Worm (Caenorhabditis elegans): ENCODE measurements around the gene mxl-1.
A peak's percentile ranks its signal among the peaks of the same experiment; 100 is the strongest.

The mxl-1 gene

DNA sequence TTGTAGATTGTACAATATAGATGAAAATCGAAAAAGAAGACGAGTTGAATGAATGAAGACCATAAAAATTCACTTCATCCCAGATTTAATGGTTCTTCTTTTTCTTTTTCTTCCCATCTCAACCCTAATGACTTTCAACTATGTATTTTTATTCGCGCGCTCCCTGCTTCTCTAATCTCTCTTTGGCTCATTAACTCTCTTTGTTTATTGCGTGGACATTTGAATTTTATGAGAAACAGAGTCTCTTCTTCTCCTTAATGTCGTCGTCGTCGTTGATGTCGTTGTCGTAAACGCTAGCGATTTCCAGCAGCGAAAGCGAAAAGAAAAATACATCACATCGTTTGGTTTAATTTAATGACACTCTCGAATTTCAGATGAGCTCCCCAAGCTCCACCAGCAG is 30.1 kb upstream of the mxl-1 start:
- TF ChIP-seq ceh-83 (GFP tag; optimal IDR thresholded peaks at IDR 0.05) (no peak), unc-120 (tag; optimal IDR thresholded peaks at IDR 0.05; ENCODE audit: poor library complexity, severe bottlenecking) (no peak), blmp-1 (tag; optimal IDR thresholded peaks at IDR 0.05) (no peak), nhr-12 (tag; optimal IDR thresholded peaks at IDR 0.05) (no peak), ceh-39 (tag; optimal IDR thresholded peaks at IDR 0.05) (no peak), nhr-2 (tag; optimal IDR thresholded peaks at IDR 0.05) (no peak), elt-3 (tag; optimal IDR thresholded peaks at IDR 0.05) (no peak), zip-8 (tag; optimal IDR thresholded peaks at IDR 0.05) (no peak), elt-1 (tag; optimal IDR thresholded peaks at IDR 0.05; ENCODE audit: borderline replicate concordance, insufficient read depth) (no peak), sptf-1 (tag; optimal IDR thresholded peaks at IDR 0.05) (no peak), lin-13 (tag; optimal IDR thresholded peaks at IDR 0.05) (no peak), unc-62 (GFP tag; optimal IDR thresholded peaks at IDR 0.05) (no peak), mep-1 (tag; optimal IDR thresholded peaks at IDR 0.05) (no peak), sem-2 (GFP tag; optimal IDR thresholded peaks at IDR 0.05) (no peak)

DNA sequence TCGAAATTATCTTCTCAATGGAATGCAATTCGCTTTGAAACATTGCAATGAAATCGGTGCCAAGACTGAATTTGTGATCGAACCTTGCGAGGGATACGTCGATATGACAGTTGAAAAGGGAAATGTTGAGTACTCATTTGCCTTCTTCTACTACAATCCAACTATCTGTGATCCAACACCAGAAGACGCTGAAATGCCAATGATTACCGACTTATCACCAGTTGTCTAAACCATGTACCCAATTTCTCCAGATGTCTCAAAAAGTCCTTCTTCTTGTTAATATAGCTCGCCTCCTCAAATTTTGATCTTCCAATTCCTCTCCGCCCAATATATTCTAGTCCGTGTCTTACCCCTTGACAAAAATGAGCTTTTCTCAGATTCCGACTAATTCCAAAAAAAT is 28.5 kb upstream of the mxl-1 start:
- TF ChIP-seq lsy-2 (tag; optimal IDR thresholded peaks at IDR 0.05) (no peak), cnd-1 (tag; optimal IDR thresholded peaks at IDR 0.05) (no peak), tbx-8 (GFP tag; optimal IDR thresholded peaks at IDR 0.05) (no peak), ztf-11 (tag; optimal IDR thresholded peaks at IDR 0.05) (no peak), unc-120 (tag; optimal IDR thresholded peaks at IDR 0.05; ENCODE audit: poor library complexity, severe bottlenecking) (no peak), unc-39 (tag; optimal IDR thresholded peaks at IDR 0.05) (no peak), hlh-1 (tag; optimal IDR thresholded peaks at IDR 0.05) (no peak), sptf-1 (tag; optimal IDR thresholded peaks at IDR 0.05) (no peak), nhr-12 (tag; optimal IDR thresholded peaks at IDR 0.05) (no peak), lin-13 (tag; optimal IDR thresholded peaks at IDR 0.05) (no peak)

DNA sequence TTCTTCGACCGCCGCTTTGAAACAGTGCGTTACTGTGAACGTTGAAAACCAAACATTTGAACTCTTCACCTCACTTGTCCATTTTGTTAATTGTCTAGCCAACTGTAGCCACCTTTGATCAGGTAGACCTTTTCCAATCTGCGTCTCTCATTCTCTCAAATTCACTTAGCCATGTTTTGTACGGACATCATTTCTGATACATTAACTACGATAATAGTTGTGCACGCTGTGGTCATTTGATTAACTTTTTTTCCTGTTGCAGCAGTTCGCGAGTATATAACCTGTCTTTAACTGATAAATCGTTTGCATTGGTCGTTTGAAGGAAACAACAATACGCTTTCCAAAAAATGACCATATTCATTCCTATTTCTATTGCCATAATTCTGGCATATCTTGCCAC is 27.2 kb upstream of the mxl-1 start, which contains the start of gene cyp-29A2:
Gene cyp-29A2, plus strand, starts transcription at position 190 of the 400 bp plus-strand sequence.
- TF ChIP-seq ceh-39 (tag; optimal IDR thresholded peaks at IDR 0.05), result no peak
- no peak for TF ChIP-seq bed-3 (GFP tag; optimal IDR thresholded peaks at IDR 0.05)
- TF ChIP-seq ham-2 (GFP tag; optimal IDR thresholded peaks at IDR 0.05), result no peak
- TF ChIP-seq nhr-2 (tag; optimal IDR thresholded peaks at IDR 0.05), result no peak
- no peak for TF ChIP-seq ces-1 (GFP tag; optimal IDR thresholded peaks at IDR 0.05)
- TF ChIP-seq blmp-1 (tag; optimal IDR thresholded peaks at IDR 0.05), result no peak
- TF ChIP-seq nhr-28 (tag; optimal IDR thresholded peaks at IDR 0.05), result no peak
- TF ChIP-seq mab-5 (tag; optimal IDR thresholded peaks at IDR 0.05), result no peak
- no peak for TF ChIP-seq lsy-2 (tag; optimal IDR thresholded peaks at IDR 0.05)
- TF ChIP-seq pha-4 (tag; optimal IDR thresholded peaks at IDR 0.05), result no peak

DNA sequence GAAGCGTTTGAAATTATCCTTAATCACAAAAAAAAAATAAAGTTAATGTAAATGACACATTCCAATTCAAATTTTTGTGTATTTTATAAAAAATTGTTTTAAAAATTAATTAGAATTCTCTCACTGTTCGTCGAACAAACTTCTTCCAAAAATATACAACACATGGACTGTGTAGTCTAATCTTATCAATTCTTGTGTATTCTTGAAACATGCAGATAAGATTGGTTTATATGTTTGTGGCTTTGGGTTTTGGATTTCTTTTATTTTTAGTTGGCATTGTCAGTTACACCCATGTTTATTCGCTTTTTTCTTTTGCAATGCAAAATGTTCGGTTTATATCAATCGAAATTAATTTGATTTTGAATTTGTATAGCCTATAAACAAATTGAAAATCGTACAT is 24.2 kb upstream of the mxl-1 start:
- TF ChIP-seq snpc-4 (tag; optimal IDR thresholded peaks at IDR 0.05) (no peak), cnd-1 (tag; optimal IDR thresholded peaks at IDR 0.05) (no peak), ham-2 (GFP tag; optimal IDR thresholded peaks at IDR 0.05) (no peak), blmp-1 (tag; optimal IDR thresholded peaks at IDR 0.05) (no peak), hlh-1 (tag; optimal IDR thresholded peaks at IDR 0.05) (no peak), elt-3 (tag; optimal IDR thresholded peaks at IDR 0.05) (no peak), nhr-76 (tag; optimal IDR thresholded peaks at IDR 0.05) (no peak)

DNA sequence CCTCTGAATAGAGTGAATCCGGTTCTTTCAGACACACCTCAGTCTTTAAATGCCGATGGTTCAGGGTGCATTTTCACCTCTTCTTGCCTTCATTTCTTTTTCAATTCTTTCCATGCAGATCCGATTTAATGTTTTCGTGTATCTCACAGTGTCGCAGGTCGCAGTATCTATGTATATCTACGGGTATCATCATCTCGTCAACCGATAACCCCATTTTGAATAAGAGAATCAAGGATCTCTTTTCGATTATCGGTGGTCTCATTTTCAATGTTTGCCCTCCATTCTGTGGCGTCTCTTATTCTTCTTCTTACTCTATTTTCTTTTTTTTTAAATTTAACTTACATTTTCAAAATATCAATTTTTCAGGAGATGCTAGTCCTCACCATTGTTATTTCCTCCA is 23.7 kb upstream of the mxl-1 start, which contains the start of gene T19B10.2:
Gene T19B10.2, plus strand, starts transcription at position 367 of the 400 bp plus-strand sequence.
- TF ChIP-seq elt-1 (tag; optimal IDR thresholded peaks at IDR 0.05; ENCODE audit: borderline replicate concordance, insufficient read depth) (peak; percentile 83), pha-4 (tag; optimal IDR thresholded peaks at IDR 0.05) (no peak)

DNA sequence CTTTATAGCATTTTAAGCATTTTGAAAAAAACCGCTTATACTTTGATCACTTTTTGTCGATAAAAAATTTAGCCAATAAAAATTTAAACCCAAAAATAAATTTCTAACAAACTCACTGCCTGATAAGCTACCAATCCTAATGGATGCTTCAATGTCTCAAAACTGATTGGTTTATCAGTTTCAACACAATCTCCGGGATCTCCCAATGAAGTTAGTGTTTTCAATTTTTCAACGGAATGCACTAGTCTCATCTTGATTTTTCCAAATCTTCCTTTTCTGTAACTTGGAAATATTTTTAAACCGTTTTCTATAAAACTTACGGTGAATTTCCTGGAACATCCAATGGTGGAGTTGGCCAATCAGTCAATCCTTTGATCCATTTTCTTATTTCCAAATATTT is 20.9 kb upstream of the mxl-1 start:
- TF ChIP-seq mls-2 (tag; optimal IDR thresholded peaks at IDR 0.05), result no peak
- TF ChIP-seq tbx-8 (GFP tag; optimal IDR thresholded peaks at IDR 0.05), result no peak
- TF ChIP-seq elt-1 (tag; optimal IDR thresholded peaks at IDR 0.05; ENCODE audit: borderline replicate concordance, insufficient read depth), result no peak
- TF ChIP-seq unc-62 (GFP tag; optimal IDR thresholded peaks at IDR 0.05), result no peak
- TF ChIP-seq drap-1 (GFP tag; optimal IDR thresholded peaks at IDR 0.05), result no peak
- no peak for TF ChIP-seq lin-32 (GFP tag; optimal IDR thresholded peaks at IDR 0.05)
- TF ChIP-seq lsy-2 (tag; optimal IDR thresholded peaks at IDR 0.05), result no peak
- TF ChIP-seq blmp-1 (tag; optimal IDR thresholded peaks at IDR 0.05), result no peak
- TF ChIP-seq mab-5 (tag; optimal IDR thresholded peaks at IDR 0.05), result no peak
- no peak for TF ChIP-seq elt-3 (tag; optimal IDR thresholded peaks at IDR 0.05)
- no peak for TF ChIP-seq unc-39 (tag; optimal IDR thresholded peaks at IDR 0.05)
